Fruit fly (Drosophila melanogaster) whole organism, pupa: ENCODE measurements around the gene CG32537.

Source experiments
- CG13204 ChIP-seq: fragments of 200-800 bp; sonication (Bioruptor generic); optimal IDR thresholded peaks from 2 replicates; lab custom pipeline; 2018; ENCODE audit warnings: missing biosample characterization, mild to moderate bottlenecking, missing genetic modification characterization, moderate library complexity
- CG14655 ChIP-seq: fragments of 200-800 bp; sonication (Bioruptor generic); optimal IDR thresholded peaks from 3 replicates; lab custom pipeline; 2017; ENCODE audit warnings: mild to moderate bottlenecking, missing biosample characterization, missing genetic modification reagents, missing genetic modification characterization
- CG34367 ChIP-seq: fragments of 200-800 bp; sonication (Bioruptor generic); optimal IDR thresholded peaks from 2 replicates; lab custom pipeline; 2018; ENCODE audit warnings: missing biosample characterization, mild to moderate bottlenecking, missing genetic modification characterization
- CG4496 ChIP-seq: fragments of 200-800 bp; sonication (Bioruptor generic); IDR thresholded peaks from 3 replicates; pipeline ENCODE4 v1.3.6; 2022; ENCODE audit warnings: missing biosample characterization, missing genetic modification characterization
- CG8301 ChIP-seq: fragments of 200-800 bp; sonication (Bioruptor generic); optimal IDR thresholded peaks from 2 replicates; lab custom pipeline; 2018; ENCODE audit warnings: missing biosample characterization, mild to moderate bottlenecking, missing genetic modification characterization
- CG9948 ChIP-seq: fragments of 200-800 bp; sonication (Bioruptor generic); optimal IDR thresholded peaks from 2 replicates; lab custom pipeline; 2018; ENCODE audit warnings: missing biosample characterization, mild to moderate bottlenecking, missing genetic modification characterization, moderate library complexity
- Pif1A ChIP-seq: fragments of 200-800 bp; sonication (Bioruptor generic); optimal IDR thresholded peaks from 3 replicates; lab custom pipeline; 2016; ENCODE audit warnings: missing biosample characterization, missing genetic modification characterization
- Pif1B ChIP-seq: fragments of 200-800 bp; sonication (Bioruptor generic); optimal IDR thresholded peaks from 3 replicates; lab custom pipeline; 2016; ENCODE audit warnings: missing biosample characterization, missing genetic modification characterization
- Snoo ChIP-seq: fragments of 200-800 bp; sonication (Bioruptor generic); optimal IDR thresholded peaks from 3 replicates; lab custom pipeline; 2017; ENCODE audit warnings: missing biosample characterization, mild to moderate bottlenecking, missing genetic modification characterization, inconsistent platforms
- fd96Ca ChIP-seq: fragments of 200-800 bp; sonication (Bioruptor generic); IDR thresholded peaks from 3 replicates; pipeline ENCODE4 v1.3.6; 2022; ENCODE audit warnings: missing biosample characterization, missing genetic modification characterization

- no peak for TF ChIP-seq CG4496
- no peak for TF ChIP-seq CG14655 (GFP tag; lab: Kevin White, UChicago)
- no peak for TF ChIP-seq CG8301 (tag; lab: Kevin White, UChicago)
- no peak for TF ChIP-seq CG34367 (tag; lab: Kevin White, UChicago)
- no peak for TF ChIP-seq CG13204
- TF ChIP-seq Pif1B (GFP tag; lab: Kevin White, UChicago): no peak
- TF ChIP-seq Snoo: no peak
- no peak for TF ChIP-seq fd96Ca
- no peak for TF ChIP-seq CG9948 (tag; lab: Kevin White, UChicago)
- no peak for TF ChIP-seq Pif1A (GFP tag; lab: Kevin White, UChicago)
Observed at dm6 chrX:19291780-19292605, 15.7 kb upstream of the CG32537 start.
